Fruit fly (Drosophila melanogaster) whole organism, embryonic: ENCODE measurements around the gene dec.

Experiments
- ATbp ChIP-seq: fragments of 200-800 bp; sonication (Bioruptor generic); optimal IDR thresholded peaks from 2 replicates; lab custom pipeline; 2017; ENCODE audit warnings: missing biosample characterization, mild to moderate bottlenecking, missing genetic modification characterization, missing genetic modification reagents
- Awh ChIP-seq: fragments of 200-800 bp; sonication (Bioruptor generic); IDR thresholded peaks from 2 replicates; pipeline ENCODE4, ENCODE4 v1.3.6; 2022; ENCODE audit warnings: missing biosample characterization, missing genetic modification characterization
- Blimp-1 ChIP-seq: fragments of 200-800 bp; sonication (Bioruptor generic); optimal IDR thresholded peaks from 3 replicates; lab custom pipeline; 2018; ENCODE audit warnings: missing biosample characterization, missing genetic modification characterization, mild to moderate bottlenecking, moderate library complexity, missing genetic modification reagents
- Bteb2 ChIP-seq: fragments of 200-800 bp; sonication (Bioruptor generic); optimal IDR thresholded peaks from 2 replicates; lab custom pipeline; 2016; ENCODE audit warnings: missing biosample characterization, missing genetic modification characterization
- CG10654 ChIP-seq: fragments of 200-800 bp; sonication (Bioruptor generic); optimal IDR thresholded peaks from 2 replicates; lab custom pipeline; 2016; ENCODE audit warnings: missing biosample characterization, missing genetic modification characterization
- CG10979 ChIP-seq: fragments of 200-800 bp; sonication (Bioruptor generic); optimal IDR thresholded peaks from 2 replicates; lab custom pipeline; 2018; ENCODE audit warnings: missing biosample characterization, mild to moderate bottlenecking, missing genetic modification characterization, moderate library complexity
- CG12942 ChIP-seq: fragments of 200-800 bp; sonication (Bioruptor generic); optimal IDR thresholded peaks from 3 replicates; lab custom pipeline; 2016; ENCODE audit warnings: missing biosample characterization, missing genetic modification characterization
- CG14710 ChIP-seq: fragments of 200-800 bp; sonication (Bioruptor generic); optimal IDR thresholded peaks from 3 replicates; lab custom pipeline; 2019; ENCODE audit warnings: missing biosample characterization, mild to moderate bottlenecking, missing genetic modification characterization, moderate library complexity
- CG16815 ChIP-seq: fragments of 200-800 bp; sonication (Bioruptor generic); optimal IDR thresholded peaks from 3 replicates; lab custom pipeline; 2017; ENCODE audit warnings: missing biosample characterization, mild to moderate bottlenecking, missing genetic modification characterization
- CG16863 ChIP-seq: fragments of 200-800 bp; sonication (Bioruptor generic); optimal IDR thresholded peaks from 3 replicates; lab custom pipeline; 2016; ENCODE audit warnings: missing biosample characterization, missing genetic modification characterization
- CG17361 ChIP-seq: fragments of 200-800 bp; sonication (Bioruptor generic); IDR thresholded peaks from 3 replicates; pipeline ENCODE4 v1.3.6; 2022; ENCODE audit warnings: missing biosample characterization, missing genetic modification characterization
- CG18599 ChIP-seq: fragments of 200-800 bp; sonication (Bioruptor generic); optimal IDR thresholded peaks from 3 replicates; lab custom pipeline; 2017; ENCODE audit warnings: missing biosample characterization, missing genetic modification characterization, mild to moderate bottlenecking, moderate library complexity, missing genetic modification reagents
- CG34422 ChIP-seq: fragments of 200-800 bp; sonication (Bioruptor generic); IDR thresholded peaks from 3 replicates; pipeline ENCODE4 v1.3.6; 2022; ENCODE audit warnings: missing biosample characterization, missing genetic modification characterization
- CG6254 ChIP-seq: fragments of 200-800 bp; sonication (Bioruptor generic); optimal IDR thresholded peaks from 3 replicates; lab custom pipeline; 2017; ENCODE audit warnings: mild to moderate bottlenecking, missing biosample characterization, missing genetic modification reagents, missing genetic modification characterization
- CG6765 ChIP-seq: fragments of 200-800 bp; sonication (Bioruptor generic); optimal IDR thresholded peaks from 3 replicates; lab custom pipeline; 2017; ENCODE audit warnings: missing biosample characterization, mild to moderate bottlenecking, missing genetic modification characterization
- CG7745 ChIP-seq: fragments of 200-800 bp; sonication (Bioruptor generic); optimal IDR thresholded peaks from 2 replicates; lab custom pipeline; 2018; ENCODE audit warnings: missing biosample characterization, mild to moderate bottlenecking, missing genetic modification characterization, moderate library complexity
- CG8924 ChIP-seq: fragments of 200-800 bp; optimal IDR thresholded peaks from 3 replicates; lab custom pipeline; 2019; ENCODE audit warnings: missing biosample characterization, mild to moderate bottlenecking, missing genetic modification characterization, moderate library complexity
- D ChIP-seq, 2 experiments: fragments of 200-800 bp in 1 of 2; fragments of >200 bp in 1 of 2; sonication (Bioruptor generic) in 1 of 2; optimal IDR thresholded peaks; 2 replicates in 1 of 2; 3 replicates in 1 of 2; lab custom pipeline; 2017; ENCODE audit warnings: mild to moderate bottlenecking in 1 of 2, missing biosample characterization in 1 of 2, missing genetic modification characterization in 1 of 2, missing genetic modification reagents in 1 of 2
- Dip3 ChIP-seq: fragments of 200-800 bp; sonication (Bioruptor generic); optimal IDR thresholded peaks from 3 replicates; lab custom pipeline; 2016; ENCODE audit warnings: missing biosample characterization, missing genetic modification characterization
- Doc3 ChIP-seq: fragments of 200-800 bp; sonication (Bioruptor generic); IDR thresholded peaks from 3 replicates; pipeline ENCODE4 v1.3.6; 2022; ENCODE audit warnings: missing biosample characterization, missing genetic modification characterization; ENCODE audit not compliant: partially characterized antibody
- HmgD ChIP-seq: fragments of 200-800 bp; sonication (Bioruptor generic); optimal IDR thresholded peaks from 3 replicates; lab custom pipeline; 2016; ENCODE audit warnings: missing biosample characterization, missing genetic modification characterization
- Lim3 ChIP-seq: fragments of 200-800 bp; sonication (Bioruptor generic); IDR thresholded peaks from 2 replicates; pipeline ENCODE4 v1.3.6; 2022; ENCODE audit warnings: missing biosample characterization, missing genetic modification characterization
- Myb ChIP-seq: fragments of 200-800 bp; sonication (Bioruptor generic); optimal IDR thresholded peaks from 2 replicates; lab custom pipeline; 2016; ENCODE audit warnings: missing biosample characterization, missing genetic modification characterization
- NC2α ChIP-seq: fragments of 200-800 bp; sonication (Bioruptor generic); optimal IDR thresholded peaks from 2 replicates; lab custom pipeline; 2016; ENCODE audit warnings: missing biosample characterization, missing genetic modification characterization
- Oli ChIP-seq: fragments of 200-800 bp; sonication (Bioruptor generic); optimal IDR thresholded peaks from 2 replicates; lab custom pipeline; 2018; ENCODE audit warnings: missing biosample characterization, mild to moderate bottlenecking, missing genetic modification characterization, moderate library complexity
- Poxn ChIP-seq: fragments of 200-800 bp; sonication (Bioruptor generic); IDR thresholded peaks from 2 replicates; pipeline ENCODE4 v1.3.6; 2022; ENCODE audit warnings: missing biosample characterization, missing genetic modification characterization
- Ptx1 ChIP-seq: fragments of 200-800 bp; sonication (Bioruptor generic); IDR thresholded peaks from 2 replicates; pipeline ENCODE4 v1.3.6; 2022; ENCODE audit warnings: missing biosample characterization, missing genetic modification characterization
- Scr ChIP-seq: fragments of 200-800 bp; sonication (Bioruptor generic); IDR thresholded peaks from 2 replicates; pipeline ENCODE4 v1.3.6; 2022; ENCODE audit warnings: missing biosample characterization, missing genetic modification characterization; ENCODE audit not compliant: partially characterized antibody
- TFAM ChIP-seq: fragments of 200-800 bp; sonication (Bioruptor generic); optimal IDR thresholded peaks from 2 replicates; lab custom pipeline; 2017; ENCODE audit warnings: missing biosample characterization, missing genetic modification characterization, inconsistent platforms
- ac ChIP-seq: fragments of 200-800 bp; sonication (Bioruptor generic); optimal IDR thresholded peaks from 3 replicates; lab custom pipeline; 2017; ENCODE audit warnings: missing biosample characterization, mild to moderate bottlenecking, missing genetic modification characterization
- ap ChIP-seq: fragments of 200-800 bp; sonication (Bioruptor generic); IDR thresholded peaks from 2 replicates; pipeline ENCODE4 v1.3.6; 2022; ENCODE audit warnings: missing biosample characterization, missing genetic modification characterization
- br ChIP-seq: fragments of >200 bp; optimal IDR thresholded peaks from 2 replicates; lab custom pipeline; 2017
- caup ChIP-seq: fragments of 200-800 bp; sonication (Bioruptor generic); optimal IDR thresholded peaks from 3 replicates; lab custom pipeline; 2017; ENCODE audit warnings: missing biosample characterization, mild to moderate bottlenecking, missing genetic modification characterization, moderate library complexity; ENCODE audit not compliant: severe bottlenecking
- ci ChIP-seq: fragments of 200-800 bp; sonication (Bioruptor generic); IDR thresholded peaks from 3 replicates; pipeline ENCODE4 v1.3.6; 2022; ENCODE audit warnings: missing biosample characterization, missing genetic modification characterization
- dmrt11E ChIP-seq: fragments of 200-800 bp; sonication (Bioruptor generic); optimal IDR thresholded peaks from 3 replicates; lab custom pipeline; 2018; ENCODE audit warnings: missing biosample characterization, mild to moderate bottlenecking, missing genetic modification characterization, moderate library complexity
- gcm ChIP-seq: fragments of 200-800 bp; sonication (Bioruptor generic); optimal IDR thresholded peaks from 2 replicates; lab custom pipeline; 2019; ENCODE audit warnings: missing biosample characterization, mild to moderate bottlenecking, missing genetic modification characterization, moderate library complexity
- gsb-n ChIP-seq: fragments of 200-800 bp; sonication (Bioruptor generic); optimal IDR thresholded peaks from 3 replicates; lab custom pipeline; 2018; ENCODE audit warnings: missing biosample characterization, mild to moderate bottlenecking, missing genetic modification characterization
- inv ChIP-seq: fragments of 200-800 bp; sonication (Bioruptor generic); IDR thresholded peaks from 2 replicates; pipeline ENCODE4 v1.3.6; 2022; ENCODE audit warnings: missing biosample characterization, missing genetic modification characterization; ENCODE audit not compliant: partially characterized antibody
- kay ChIP-seq: fragments of 200-800 bp; sonication (Bioruptor generic); optimal IDR thresholded peaks from 2 replicates; lab custom pipeline; 2016; ENCODE audit warnings: missing biosample characterization, missing genetic modification characterization
- lbe ChIP-seq: fragments of 200-800 bp; sonication (Bioruptor generic); optimal IDR thresholded peaks from 2 replicates; lab custom pipeline; 2016; ENCODE audit warnings: missing biosample characterization, mild to moderate bottlenecking, missing genetic modification characterization
- pfk ChIP-seq: fragments of 200-800 bp; sonication (Bioruptor generic); optimal IDR thresholded peaks from 2 replicates; lab custom pipeline; 2018; ENCODE audit warnings: missing biosample characterization, mild to moderate bottlenecking, missing genetic modification characterization, moderate library complexity
- psq ChIP-seq: fragments of 200-800 bp; sonication (Bioruptor generic); optimal IDR thresholded peaks from 2 replicates; lab custom pipeline; 2017; ENCODE audit warnings: missing biosample characterization, missing genetic modification characterization
- ranshi ChIP-seq: fragments of 200-800 bp; sonication (Bioruptor generic); IDR thresholded peaks from 2 replicates; pipeline ENCODE4 v1.3.6; 2022; ENCODE audit warnings: missing biosample characterization, missing genetic modification characterization
- ro ChIP-seq: fragments of 200-800 bp; sonication (Bioruptor generic); IDR thresholded peaks from 2 replicates; pipeline ENCODE4 v1.3.6; 2022; ENCODE audit warnings: missing biosample characterization, missing genetic modification characterization
- tgo ChIP-seq: fragments of 200-800 bp; sonication (Bioruptor generic); IDR thresholded peaks from 3 replicates; pipeline ENCODE4 v1.3.6; 2022; ENCODE audit warnings: missing biosample characterization, missing genetic modification characterization
- vvl ChIP-seq: fragments of 200-800 bp; sonication (Bioruptor generic); IDR thresholded peaks from 2 replicates; pipeline ENCODE4 v1.3.6; 2022; ENCODE audit warnings: missing biosample characterization, missing genetic modification characterization
- yki ChIP-seq: fragments of >200 bp; optimal IDR thresholded peaks from 3 replicates; lab custom pipeline; 2018
- zf30C ChIP-seq: fragments of 200-800 bp; sonication (Bioruptor generic); optimal IDR thresholded peaks from 3 replicates; lab custom pipeline; 2018; ENCODE audit warnings: missing biosample characterization, mild to moderate bottlenecking, missing genetic modification characterization

Gene dec

DNA sequence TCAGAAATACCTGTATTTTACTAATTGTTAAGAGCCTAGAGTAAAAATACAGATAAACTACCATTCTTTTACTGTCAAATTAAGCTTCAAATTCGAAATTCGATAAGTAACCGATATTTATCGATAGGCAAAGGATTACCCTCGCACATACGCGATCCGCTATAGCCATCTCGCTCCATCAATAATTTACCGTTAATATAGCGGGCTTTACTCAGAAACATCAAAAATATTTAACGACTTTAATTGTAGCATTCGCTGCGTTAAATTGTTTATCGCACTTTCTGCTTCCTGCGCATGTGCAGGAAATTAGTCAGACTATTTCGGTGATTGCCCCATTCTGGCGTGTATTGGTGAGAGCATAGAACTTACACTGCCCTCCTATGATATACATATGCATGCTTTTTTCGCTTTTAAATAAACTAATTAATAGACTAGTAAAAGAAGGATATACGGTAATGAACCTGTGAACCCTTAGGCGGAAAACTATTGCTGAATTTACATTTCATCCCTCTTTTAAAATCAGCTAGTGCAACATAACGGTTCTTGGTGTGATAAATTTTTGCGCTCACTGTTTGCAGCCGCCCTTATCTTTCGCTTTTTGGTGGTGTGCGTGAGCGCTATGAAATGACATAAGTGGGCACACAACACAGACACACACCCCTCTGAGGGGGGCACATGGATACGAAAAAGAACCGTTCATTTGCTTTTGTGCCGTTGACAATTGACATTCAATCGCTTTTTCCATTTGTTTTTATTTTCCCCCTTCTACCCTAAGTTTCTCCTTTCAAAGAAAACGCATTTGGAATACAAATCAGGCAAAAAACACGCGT is 35.4 kb upstream of the dec start, which contains the start of the genes dpr14 and spidey (continued):
- peak; percentile 93 for TF ChIP-seq tgo
- no peak for TF ChIP-seq CG7745
- TF ChIP-seq Ptx1 (GFP tag; lab: Robert Waterston, UW): peak; percentile 93
- peak; percentile 92 for TF ChIP-seq caup (GFP tag; lab: Kevin White, UChicago)
- TF ChIP-seq CG14710 (tag; lab: Kevin White, UChicago): peak; percentile 83
- TF ChIP-seq ATbp (GFP tag; lab: Kevin White, UChicago): peak; percentile 89
- peak; percentile 55 for TF ChIP-seq Scr (GFP tag; lab: Robert Waterston, UW)
- no peak for TF ChIP-seq yki (lab: Kevin White, UChicago)
- 0 out of 2 replicates have a peak, but pooled peaks have one; percentile 21 for TF ChIP-seq inv
- peak; percentile 94 for TF ChIP-seq ci (GFP tag; lab: Robert Waterston, UW)
- TF ChIP-seq Blimp-1 (GFP tag; lab: Kevin White, UChicago): peak; percentile 86
- TF ChIP-seq HmgD: peak; percentile 52
- TF ChIP-seq Bteb2 (GFP tag; lab: Kevin White, UChicago): peak; percentile 62
- TF ChIP-seq D (optimal IDR thresholded peaks at IDR 0.05; lab: Kevin White, UChicago): no peak
- TF ChIP-seq D (GFP tag; optimal IDR thresholded peaks at IDR 0.05; lab: Kevin White, UChicago): peak; percentile 86
- TF ChIP-seq br (lab: Kevin White, UChicago): no peak
- TF ChIP-seq ac (GFP tag; lab: Kevin White, UChicago): peak; percentile 59
- TF ChIP-seq Doc3 (GFP tag; lab: Robert Waterston, UW): 0 out of 3 replicates have a peak, but pooled peaks have one; percentile 15
- peak; percentile 73 for TF ChIP-seq dmrt11E (tag; lab: Kevin White, UChicago)
- peak; percentile 88 for TF ChIP-seq Dip3 (GFP tag; lab: Kevin White, UChicago)
- TF ChIP-seq CG34422 (GFP tag; lab: Robert Waterston, UW): peak; percentile 91
- TF ChIP-seq Oli: peak; percentile 92
- peak; percentile 86 for TF ChIP-seq CG17361 (GFP tag; lab: Robert Waterston, UW)
- TF ChIP-seq lbe: peak; percentile 71
- TF ChIP-seq Myb: peak; percentile 75
- peak; percentile 90 for TF ChIP-seq CG6765 (GFP tag; lab: Kevin White, UChicago)
- TF ChIP-seq CG10654 (GFP tag; lab: Kevin White, UChicago): peak; percentile 73
- no peak for TF ChIP-seq zf30C (GFP tag; lab: Kevin White, UChicago)
- peak; percentile 68 for TF ChIP-seq ap (GFP tag; lab: Robert Waterston, UW)
- TF ChIP-seq ro (GFP tag; lab: Robert Waterston, UW): peak; percentile 42; the same call in 1 of the 2 replicates
- TF ChIP-seq CG16863 (GFP tag; lab: Kevin White, UChicago): peak; percentile 88
- peak; percentile 97 for TF ChIP-seq CG18599
- peak; percentile 93 for TF ChIP-seq CG8924
- peak; percentile 75 for TF ChIP-seq Poxn (GFP tag; lab: Robert Waterston, UW)
- peak; percentile 87 for TF ChIP-seq CG10979
- peak; percentile 49 for TF ChIP-seq psq (GFP tag; lab: Kevin White, UChicago)
- peak; percentile 93 for TF ChIP-seq gcm
- peak; percentile 88 for TF ChIP-seq ranshi (GFP tag; lab: Robert Waterston, UW)
- TF ChIP-seq Awh (GFP tag; lab: Robert Waterston, UW): peak; percentile 79
- peak; percentile 93 for TF ChIP-seq vvl (GFP tag; lab: Robert Waterston, UW)
- peak; percentile 87 for TF ChIP-seq gsb-n (tag; lab: Kevin White, UChicago)
- TF ChIP-seq kay (GFP tag; lab: Kevin White, UChicago): peak; percentile 71
- TF ChIP-seq NC2α (GFP tag; lab: Kevin White, UChicago): peak; percentile 79
- TF ChIP-seq TFAM (GFP tag; lab: Kevin White, UChicago): peak; percentile 50
- TF ChIP-seq pfk (GFP tag; lab: Kevin White, UChicago): peak; percentile 12
- TF ChIP-seq CG6254: peak; percentile 79
- TF ChIP-seq CG16815 (GFP tag; lab: Kevin White, UChicago): peak; percentile 74
- TF ChIP-seq CG12942 (GFP tag; lab: Kevin White, UChicago): peak; percentile 74
- peak; percentile 35; the same call in 1 of the 2 replicates for TF ChIP-seq Lim3
